Fruit fly (Drosophila melanogaster) S2 (cell line): ENCODE results near the gene CG4991.

ENCODE experiments used
- CG8478 ChIP-seq: fragments of >200 bp; optimal IDR thresholded peaks from 2 replicates; lab custom pipeline; 2018
- CTCF ChIP-seq, 2 experiments: fragments of >200 bp; optimal IDR thresholded peaks; 2 replicates each; lab custom pipeline; 2018

DNA sequence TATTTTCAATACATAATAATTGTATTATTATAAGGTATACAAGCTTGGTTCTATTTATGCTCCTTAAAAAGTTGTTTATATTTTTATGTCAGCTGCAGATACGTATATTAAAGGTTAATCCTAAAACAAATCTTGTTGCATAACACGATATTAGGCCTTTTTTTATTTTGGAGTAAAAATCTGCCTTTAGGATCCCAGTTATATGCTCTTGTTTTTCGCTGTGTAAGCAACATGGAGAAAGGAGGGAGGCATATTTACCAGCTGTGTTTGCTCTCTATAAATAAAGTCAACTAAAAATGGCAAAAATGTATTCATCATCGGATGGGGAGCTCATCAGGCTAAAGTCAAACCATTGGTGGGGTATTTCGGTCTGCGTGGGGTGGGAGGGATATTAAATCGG, 29.9 kb downstream of the CG4991 start:
- no peak for TF ChIP-seq CTCF (optimal IDR thresholded peaks at IDR 0.05; lab: Kevin White, UChicago)
- no peak for TF ChIP-seq CG8478 (lab: Kevin White, UChicago)
